Fruit fly (Drosophila melanogaster): ENCODE data around the gene CG4914.
A peak's percentile ranks its signal among the peaks of the same experiment; 100 is the strongest.

Gene CG4914

DNA sequence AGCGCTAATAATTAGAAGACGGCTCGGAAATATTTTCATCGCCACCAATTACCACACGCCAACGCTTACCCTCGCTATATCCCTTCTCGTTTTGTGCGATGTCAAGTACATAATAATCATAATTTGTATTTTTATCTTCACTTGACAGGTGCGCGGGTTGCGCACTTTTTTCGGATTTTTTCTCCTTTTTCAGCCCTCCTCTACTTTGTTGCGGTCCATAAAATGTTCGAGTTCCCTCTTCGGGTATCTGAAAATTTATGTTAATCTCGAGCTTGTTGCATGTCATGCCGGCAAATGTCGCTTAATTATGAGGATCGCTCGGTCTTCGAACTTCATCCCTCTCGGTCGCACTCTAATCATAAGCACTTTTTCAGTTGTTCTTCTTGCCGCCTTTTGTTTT is 32.8 kb downstream of the CG4914 start:
- TF ChIP-seq CG10631 (GFP tag; optimal IDR thresholded peaks at IDR 0.05), result no peak
- no peak for TF ChIP-seq lz (GFP tag; optimal IDR thresholded peaks at IDR 0.05)
- no peak for TF ChIP-seq CG15336 (GFP tag; IDR thresholded peaks at IDR 0.05)
- TF ChIP-seq dsx (GFP tag; optimal IDR thresholded peaks at IDR 0.05; ENCODE audit: poor library complexity, severe bottlenecking), result peak; percentile 58
- no peak for TF ChIP-seq acj6 (GFP tag; optimal IDR thresholded peaks at IDR 0.05)

DNA sequence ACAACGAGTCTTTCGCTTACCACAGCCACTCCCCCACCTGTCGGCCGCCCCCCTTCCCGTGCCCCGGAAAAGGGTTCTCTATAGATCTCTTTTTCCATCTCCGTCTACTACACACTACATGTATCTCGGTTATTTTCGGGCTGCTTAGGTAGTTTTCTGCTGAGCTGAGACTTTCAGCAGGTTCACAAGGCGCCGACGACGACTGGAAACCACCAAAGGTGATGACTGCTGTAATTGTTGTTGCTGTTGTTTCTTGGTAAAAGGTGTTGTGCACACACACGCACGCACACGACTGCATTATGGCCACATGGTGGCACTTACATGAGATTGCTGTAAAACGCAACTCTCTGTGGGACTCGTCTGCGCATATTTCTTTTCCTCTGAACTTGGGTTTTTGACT is 34.3 kb downstream of the CG4914 start:
- TF ChIP-seq ss (GFP tag; optimal IDR thresholded peaks at IDR 0.05) (peak in 1 of 2 experiments; percentile 33), dsx (GFP tag; optimal IDR thresholded peaks at IDR 0.05; ENCODE audit: poor library complexity, severe bottlenecking) (peak; percentile 26), Lpt (GFP tag; optimal IDR thresholded peaks at IDR 0.05) (no peak)

DNA sequence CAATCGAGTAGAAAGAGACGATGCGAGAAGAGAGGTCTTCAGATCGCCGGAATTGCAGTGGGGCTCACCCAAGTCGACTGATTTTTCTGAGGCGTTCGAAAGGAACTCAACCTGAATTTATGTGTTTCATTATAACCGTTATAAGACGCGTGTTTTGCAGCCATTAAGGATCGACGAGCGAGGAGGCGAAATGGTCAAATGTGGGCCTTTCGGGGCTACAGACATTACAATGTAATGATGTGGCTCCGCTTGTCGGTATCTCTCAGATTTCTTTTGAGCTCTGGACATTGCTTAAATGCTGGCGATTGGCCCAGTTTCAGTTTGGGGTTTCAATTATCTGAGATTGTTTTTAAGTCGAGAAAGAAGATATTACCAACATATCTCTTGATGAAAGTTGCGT is 35.1 kb downstream of the CG4914 start:
- TF ChIP-seq achi (GFP tag; optimal IDR thresholded peaks at IDR 0.05) (no peak), svp (GFP tag) (peak; percentile 8), Eip78C (GFP tag) (peak; percentile 54), dsx (GFP tag; optimal IDR thresholded peaks at IDR 0.05; ENCODE audit: poor library complexity, severe bottlenecking) (peak; percentile 72), CG6854 (GFP tag; optimal IDR thresholded peaks at IDR 0.05) (peak; percentile 34), Eip93F (GFP tag; optimal IDR thresholded peaks at IDR 0.05) (no peak), Eip75B (GFP tag; optimal IDR thresholded peaks at IDR 0.05) (no peak)

DNA sequence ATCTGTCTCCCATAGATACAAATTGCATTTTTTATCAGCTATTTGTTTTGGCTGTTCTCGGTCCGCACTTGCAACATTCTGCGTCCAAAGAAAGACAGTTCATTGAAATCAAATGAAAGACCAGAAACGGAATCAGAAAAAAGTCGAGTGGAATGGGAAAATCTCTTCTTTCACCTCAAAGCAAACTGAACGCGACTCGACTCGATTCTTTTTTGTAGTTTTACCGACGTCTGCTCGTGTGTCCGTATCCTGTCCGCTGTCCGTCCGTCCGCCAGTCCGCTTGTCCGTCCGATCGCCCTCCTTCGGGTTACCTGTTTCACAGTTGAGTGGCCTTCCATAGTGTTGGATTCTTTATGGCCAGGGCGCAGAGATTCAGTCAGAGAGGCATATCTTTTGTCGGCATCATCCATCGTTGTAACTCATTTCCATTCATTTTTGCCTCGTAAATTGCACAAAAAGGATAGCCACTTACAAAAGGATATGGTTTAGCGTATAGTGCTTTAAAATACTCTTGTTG is 35.9 kb downstream of the CG4914 start:
- TF ChIP-seq CG15336 (GFP tag; IDR thresholded peaks at IDR 0.05) (no peak), Gug (GFP tag; IDR thresholded peaks at IDR 0.05) (no peak), CG11902 (GFP tag; optimal IDR thresholded peaks at IDR 0.05) (no peak), CG10631 (GFP tag; optimal IDR thresholded peaks at IDR 0.05) (no peak)

DNA sequence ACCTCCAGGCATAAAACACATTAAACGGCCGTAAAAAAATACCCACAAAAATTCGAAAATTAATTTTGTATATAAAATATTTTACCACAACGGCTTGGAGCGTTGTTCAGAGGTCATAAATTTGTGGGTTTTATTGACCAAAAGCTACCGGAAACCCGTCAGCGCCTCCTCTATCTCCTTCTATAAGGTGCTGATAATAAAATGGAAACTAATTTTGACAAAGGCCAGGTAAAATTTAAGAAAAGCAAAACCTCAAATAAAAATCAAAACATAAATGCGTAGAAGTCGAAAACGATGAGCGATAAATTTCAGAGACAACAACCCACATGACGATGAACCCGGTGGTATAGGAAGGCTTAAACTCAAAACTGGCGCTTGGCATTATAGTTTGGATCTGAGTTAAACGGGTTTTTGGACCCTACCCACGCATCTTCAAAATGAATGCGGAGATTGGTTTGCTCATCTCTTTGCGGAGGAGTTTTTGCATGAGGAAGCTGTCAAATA is 37.1 kb downstream of the CG4914 start:
- TF ChIP-seq lz (GFP tag; optimal IDR thresholded peaks at IDR 0.05) (no peak), Eip78C (GFP tag) (peak; percentile 54)

DNA sequence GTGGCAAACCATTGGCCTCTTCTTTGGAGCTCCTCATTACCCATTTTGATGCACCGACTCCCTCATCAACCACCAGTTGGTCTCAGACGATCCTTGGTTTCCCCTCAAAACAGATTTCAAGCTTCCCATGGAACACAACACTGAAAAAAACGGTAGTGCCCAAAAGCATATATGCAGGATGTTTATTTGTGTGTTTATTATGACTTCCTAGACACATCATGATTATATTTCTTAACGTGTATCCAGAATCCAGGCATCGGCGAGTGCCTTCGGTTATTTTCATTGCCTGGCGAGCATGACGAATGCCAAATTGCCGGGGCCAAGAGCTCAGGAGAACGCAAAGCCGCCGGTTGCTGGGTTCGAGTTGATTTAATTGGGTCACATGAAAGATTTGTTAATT is 38.2 kb downstream of the CG4914 start:
- TF ChIP-seq CG32006 (GFP tag; optimal IDR thresholded peaks at IDR 0.05) (no peak), CG6163 (GFP tag; IDR thresholded peaks at IDR 0.05) (peak; percentile 25; the same call in 1 of the 3 replicates), Lpt (GFP tag; optimal IDR thresholded peaks at IDR 0.05) (no peak), Met (GFP tag; optimal IDR thresholded peaks at IDR 0.05) (no peak), CG6792 (GFP tag; optimal IDR thresholded peaks at IDR 0.05) (no peak), salr (GFP tag; optimal IDR thresholded peaks at IDR 0.05) (peak in 1 of 2 experiments; percentile 3), Hr38 (GFP tag; optimal IDR thresholded peaks at IDR 0.05) (no peak), Sox14 (GFP tag; optimal IDR thresholded peaks at IDR 0.05) (no peak), fkh (GFP tag; optimal IDR thresholded peaks at IDR 0.05) (no peak), Ets96B (tag; optimal IDR thresholded peaks at IDR 0.05) (peak; percentile 30), vri (GFP tag; optimal IDR thresholded peaks at IDR 0.05) (no peak), CG3919 (GFP tag; optimal IDR thresholded peaks at IDR 0.05) (no peak), CG8119 (GFP tag; IDR thresholded peaks at IDR 0.05) (no peak), CG6276 (GFP tag; optimal IDR thresholded peaks at IDR 0.05) (no peak), esn (GFP tag; optimal IDR thresholded peaks at IDR 0.05) (no peak), ss (GFP tag; optimal IDR thresholded peaks at IDR 0.05) (peak in 1 of 2 experiments; percentile 1), CG1621 (tag; optimal IDR thresholded peaks at IDR 0.05) (peak; percentile 15), CG7368 (GFP tag; optimal IDR thresholded peaks at IDR 0.05) (no peak), eg (GFP tag; IDR thresholded peaks at IDR 0.05) (no peak), CG10631 (GFP tag; optimal IDR thresholded peaks at IDR 0.05) (no peak), dsx (GFP tag; optimal IDR thresholded peaks at IDR 0.05; ENCODE audit: poor library complexity, severe bottlenecking) (peak; percentile 21), achi (GFP tag; optimal IDR thresholded peaks at IDR 0.05) (no peak), CG6808 (GFP tag; optimal IDR thresholded peaks at IDR 0.05) (peak; percentile 30), Eip78C (GFP tag) (peak; percentile 79), cyc (GFP tag; optimal IDR thresholded peaks at IDR 0.05) (no peak), CG11762 (GFP tag; optimal IDR thresholded peaks at IDR 0.05; ENCODE audit: insufficient read depth) (no peak), CG6854 (GFP tag; optimal IDR thresholded peaks at IDR 0.05) (no peak), spab (GFP tag; optimal IDR thresholded peaks at IDR 0.05) (peak; percentile 6), CG10669 (GFP tag; optimal IDR thresholded peaks at IDR 0.05) (peak; percentile 2), CG3032 (tag; optimal IDR thresholded peaks at IDR 0.05) (peak; percentile 44), CG4318 (GFP tag; optimal IDR thresholded peaks at IDR 0.05) (no peak)
